Worm (Caenorhabditis elegans): ENCODE measurements around the gene T22D1.18.
A peak's percentile ranks its signal among the peaks of the same experiment; 100 is the strongest.

T22D1.18 gene

ce11 chrIV:6925520-6925919 is 5.6 kb upstream of the T22D1.18 start:
- no peak for TF ChIP-seq snpc-4 (tag; optimal IDR thresholded peaks at IDR 0.05)
- TF ChIP-seq lsy-2 (tag; optimal IDR thresholded peaks at IDR 0.05): no peak
- TF ChIP-seq unc-120 (tag; optimal IDR thresholded peaks at IDR 0.05; ENCODE audit: poor library complexity, severe bottlenecking): no peak
- peak; percentile 54 for TF ChIP-seq elt-1 (tag; optimal IDR thresholded peaks at IDR 0.05; ENCODE audit: borderline replicate concordance, insufficient read depth)
- no peak for TF ChIP-seq unc-39 (tag; optimal IDR thresholded peaks at IDR 0.05)
- TF ChIP-seq lin-13 (tag; optimal IDR thresholded peaks at IDR 0.05): no peak
- TF ChIP-seq nhr-76 (tag; optimal IDR thresholded peaks at IDR 0.05): no peak

ce11 chrIV:6923070-6923469 is 3.1 kb upstream of the T22D1.18 start, which contains the start of gene T22D1.1:
T22D1.1 (plus strand) TSS chrIV:6923370.
- no peak for TF ChIP-seq elt-3 (tag; optimal IDR thresholded peaks at IDR 0.05)
- TF ChIP-seq bed-3 (GFP tag; optimal IDR thresholded peaks at IDR 0.05): no peak
- TF ChIP-seq nhr-12 (tag; optimal IDR thresholded peaks at IDR 0.05): no peak
- no peak for TF ChIP-seq mab-5 (tag; optimal IDR thresholded peaks at IDR 0.05)
- TF ChIP-seq nhr-237 (tag; optimal IDR thresholded peaks at IDR 0.05): no peak
- TF ChIP-seq pha-4 (tag; optimal IDR thresholded peaks at IDR 0.05): no peak
- no peak for TF ChIP-seq tbx-8 (GFP tag; optimal IDR thresholded peaks at IDR 0.05)
- no peak for TF ChIP-seq ces-1 (GFP tag; optimal IDR thresholded peaks at IDR 0.05)
- TF ChIP-seq zip-8 (tag; optimal IDR thresholded peaks at IDR 0.05): no peak
- TF ChIP-seq lsy-2 (tag; optimal IDR thresholded peaks at IDR 0.05): no peak
- TF ChIP-seq blmp-1 (tag; optimal IDR thresholded peaks at IDR 0.05): no peak
- TF ChIP-seq ceh-43 (GFP tag; optimal IDR thresholded peaks at IDR 0.05): no peak
- no peak for TF ChIP-seq nhr-76 (tag; optimal IDR thresholded peaks at IDR 0.05)
- no peak for TF ChIP-seq snpc-4 (tag; optimal IDR thresholded peaks at IDR 0.05)
- TF ChIP-seq drap-1 (GFP tag; optimal IDR thresholded peaks at IDR 0.05): no peak
- TF ChIP-seq unc-62 (GFP tag; optimal IDR thresholded peaks at IDR 0.05): no peak
- TF ChIP-seq unc-120 (tag; optimal IDR thresholded peaks at IDR 0.05; ENCODE audit: poor library complexity, severe bottlenecking): no peak
- TF ChIP-seq hlh-1 (tag; optimal IDR thresholded peaks at IDR 0.05): no peak

ce11 chrIV:6919318-6919717 is 645 bp downstream of the T22D1.18 start, which contains the start of gene ruvb-2:
ruvb-2 (minus strand) TSS chrIV:6919406.
- TF ChIP-seq ces-1 (GFP tag; optimal IDR thresholded peaks at IDR 0.05): peak; percentile 93
- peak; percentile 58 for TF ChIP-seq lin-13 (tag; optimal IDR thresholded peaks at IDR 0.05)
- no peak for TF ChIP-seq unc-120 (tag; optimal IDR thresholded peaks at IDR 0.05; ENCODE audit: poor library complexity, severe bottlenecking)
- TF ChIP-seq ceh-43 (GFP tag; optimal IDR thresholded peaks at IDR 0.05): peak; percentile 42
- peak; percentile 59 for TF ChIP-seq pha-4 (tag; optimal IDR thresholded peaks at IDR 0.05)
- peak; percentile 27 for TF ChIP-seq blmp-1 (tag; optimal IDR thresholded peaks at IDR 0.05)
- peak; percentile 65 for TF ChIP-seq mep-1 (tag; optimal IDR thresholded peaks at IDR 0.05)
- no peak for TF ChIP-seq tbx-8 (GFP tag; optimal IDR thresholded peaks at IDR 0.05)
- TF ChIP-seq nhr-2 (tag; optimal IDR thresholded peaks at IDR 0.05): peak; percentile 4
- TF ChIP-seq bed-3 (GFP tag; optimal IDR thresholded peaks at IDR 0.05): no peak
- TF ChIP-seq flh-1 (GFP tag; optimal IDR thresholded peaks at IDR 0.05): no peak
- peak; percentile 69 for TF ChIP-seq nhr-237 (tag; optimal IDR thresholded peaks at IDR 0.05)
- peak; percentile 38 for TF ChIP-seq sptf-1 (tag; optimal IDR thresholded peaks at IDR 0.05)
- peak; percentile 81 for TF ChIP-seq lsy-2 (tag; optimal IDR thresholded peaks at IDR 0.05)

ce11 chrIV:6916831-6917230 is 3.1 kb downstream of the T22D1.18 start:
- TF ChIP-seq ham-2 (GFP tag; optimal IDR thresholded peaks at IDR 0.05) (no peak), snpc-4 (tag; optimal IDR thresholded peaks at IDR 0.05) (no peak), lin-32 (GFP tag; optimal IDR thresholded peaks at IDR 0.05) (no peak), lin-13 (tag; optimal IDR thresholded peaks at IDR 0.05) (no peak), hlh-1 (tag; optimal IDR thresholded peaks at IDR 0.05) (no peak), ceh-43 (GFP tag; optimal IDR thresholded peaks at IDR 0.05) (no peak), zip-8 (tag; optimal IDR thresholded peaks at IDR 0.05) (no peak), sem-2 (GFP tag; optimal IDR thresholded peaks at IDR 0.05) (no peak), ceh-83 (GFP tag; optimal IDR thresholded peaks at IDR 0.05) (no peak), nhr-28 (tag; optimal IDR thresholded peaks at IDR 0.05) (no peak), lsy-2 (tag; optimal IDR thresholded peaks at IDR 0.05) (no peak), nhr-237 (tag; optimal IDR thresholded peaks at IDR 0.05) (no peak), ztf-11 (tag; optimal IDR thresholded peaks at IDR 0.05) (no peak), nhr-2 (tag; optimal IDR thresholded peaks at IDR 0.05) (no peak), bed-3 (GFP tag; optimal IDR thresholded peaks at IDR 0.05) (no peak), sptf-1 (tag; optimal IDR thresholded peaks at IDR 0.05) (no peak)
